Fruit fly (Drosophila melanogaster): ENCODE data around the gene Rrp5.
A peak's percentile ranks its signal among the peaks of the same experiment; 100 is the strongest.

DNA sequence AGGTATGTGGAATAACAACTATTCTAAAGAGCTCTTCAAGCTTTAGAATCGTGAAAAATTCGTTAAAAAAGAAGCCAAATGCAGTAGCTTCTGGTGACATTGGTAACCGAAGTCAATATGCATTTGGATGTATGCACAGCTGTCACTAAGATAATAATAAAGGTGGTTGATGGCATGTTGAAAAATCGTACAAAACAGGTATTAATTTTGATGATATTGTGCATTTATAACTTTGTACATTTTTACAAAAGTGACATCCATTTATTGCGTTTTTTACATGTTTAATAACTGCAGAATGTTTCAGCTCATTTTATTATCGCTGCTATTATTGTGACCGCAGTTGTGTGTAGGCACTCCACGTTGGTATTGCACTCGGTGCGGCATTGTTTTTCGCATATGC is 31.6 kb downstream of the Rrp5 start:
- TF ChIP-seq Dif (GFP tag; optimal IDR thresholded peaks at IDR 0.05; ENCODE audit: partially characterized antibody) (no peak), N (GFP tag; optimal IDR thresholded peaks at IDR 0.05) (no peak), dl (GFP tag; optimal IDR thresholded peaks at IDR 0.05; ENCODE audit: insufficient read depth in 1 of 2, partially characterized antibody in 2 of 2) (no peak), sv (GFP tag; optimal IDR thresholded peaks at IDR 0.05) (no peak), CrebA (GFP tag; optimal IDR thresholded peaks at IDR 0.05; ENCODE audit: borderline replicate concordance) (no peak), OdsH (GFP tag; optimal IDR thresholded peaks at IDR 0.05) (peak; percentile 1), br (GFP tag; optimal IDR thresholded peaks at IDR 0.05) (no peak), Hr78 (GFP tag; optimal IDR thresholded peaks at IDR 0.05) (no peak), psq (GFP tag; optimal IDR thresholded peaks at IDR 0.05) (no peak), CG9705 (GFP tag; optimal IDR thresholded peaks at IDR 0.05) (no peak)

Data from whole organism, wandering third instar larva.